Worm (Caenorhabditis elegans) whole organism, late embryonic: ENCODE measurements around the gene daf-2.
A peak's percentile ranks its signal among the peaks of the same experiment; 100 is the strongest.

ENCODE experiments used
- K09A11.1 ChIP-seq: sonication (generic microtip); optimal IDR thresholded peaks from 2 replicates; lab custom pipeline; 2017; ENCODE audit warnings: antibody characterized with exemption, mild to moderate bottlenecking, missing genetic modification characterization, missing compliant biosample characterization; ENCODE audit not compliant: insufficient read depth
- elt-2 ChIP-seq: sonication (generic microtip); optimal IDR thresholded peaks from 2 replicates; lab custom pipeline; 2016; ENCODE audit warnings: missing genetic modification reagents, missing genetic modification characterization, missing compliant biosample characterization
- fkh-10 ChIP-seq: fragments of 150-350 bp; optimal IDR thresholded peaks from 2 replicates; lab custom pipeline; 2014; ENCODE audit warnings: missing biosample characterization, missing genetic modification reagents, missing genetic modification characterization
- hlh-30 ChIP-seq: sonication (generic microtip); optimal IDR thresholded peaks from 2 replicates; lab custom pipeline; 2017; ENCODE audit warnings: antibody characterized with exemption, missing genetic modification characterization, missing compliant biosample characterization; ENCODE audit not compliant: insufficient read depth
- nhr-232 ChIP-seq: sonication (generic microtip); optimal IDR thresholded peaks from 2 replicates; lab custom pipeline; 2016; ENCODE audit warnings: missing genetic modification characterization, missing compliant biosample characterization
- pha-2 ChIP-seq: sonication (generic microtip); optimal IDR thresholded peaks from 2 replicates; lab custom pipeline; 2017; ENCODE audit warnings: mild to moderate bottlenecking, missing genetic modification characterization, missing compliant biosample characterization
- rnt-1 ChIP-seq: sonication (generic microtip); optimal IDR thresholded peaks from 2 replicates; lab custom pipeline; 2016; ENCODE audit warnings: missing genetic modification characterization, missing compliant biosample characterization
- sox-2 ChIP-seq: fragments of 200-800 bp; sonication (Bioruptor generic); IDR thresholded peaks from 2 replicates; pipeline ENCODE4 v1.3.6; 2022; ENCODE audit warnings: missing genetic modification reagents, missing genetic modification characterization, missing compliant biosample characterization
- tbx-2 ChIP-seq: sonication (generic microtip); optimal IDR thresholded peaks from 2 replicates; lab custom pipeline; 2016; ENCODE audit warnings: missing genetic modification characterization, missing compliant biosample characterization

DNA sequence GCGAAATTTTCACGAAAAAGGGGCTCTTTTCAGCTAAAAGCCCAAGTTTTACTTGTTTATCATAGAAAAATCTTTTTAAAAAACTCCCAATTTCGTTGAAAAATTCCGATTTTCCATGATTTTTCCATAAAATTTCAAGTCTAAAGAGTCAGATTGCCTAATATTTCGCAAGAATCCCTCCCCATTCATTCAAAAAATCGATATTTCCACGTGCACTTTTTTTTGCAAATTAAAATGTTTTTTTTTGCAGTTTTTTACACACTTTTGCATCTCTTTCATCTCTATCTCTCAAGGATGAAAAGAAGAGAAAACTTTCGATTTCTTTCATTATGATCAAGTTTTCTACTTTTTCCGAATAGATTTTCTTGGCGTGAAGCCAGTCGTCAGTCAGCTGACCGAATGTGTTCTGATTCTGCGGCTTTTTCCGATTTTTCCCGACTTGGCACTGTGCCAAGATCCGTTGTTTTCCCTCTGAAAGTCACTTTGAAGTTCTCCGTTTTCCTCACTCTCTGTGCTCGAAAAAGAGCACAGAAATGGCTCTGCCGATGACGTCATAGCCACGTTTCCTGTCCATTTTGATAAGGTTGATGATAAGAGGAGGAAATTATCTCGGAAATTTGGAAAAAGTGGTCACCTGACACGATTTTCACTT lies 92.2 kb downstream of the daf-2 start:
- TF ChIP-seq rnt-1 (no peak), sox-2 (no peak), fkh-10 (GFP tag; lab: Kevin White, UChicago) (no peak), pha-2 (tag; lab: Kevin White, UChicago) (no peak), tbx-2 (no peak), K09A11.1 (no peak), nhr-232 (tag; lab: Kevin White, UChicago) (no peak), elt-2 (peak; percentile 66), hlh-30 (no peak)
